Worm (Caenorhabditis elegans): ENCODE results near the gene F20D6.2.

F20D6.2 gene

ce11 chrV:8161699-8162098 is 24.1 kb upstream of the F20D6.2 start, which contains the start of gene F20D6.5:
F20D6.5 (plus strand) TSS chrV:8161957.
- peak; percentile 54 for TF ChIP-seq elt-2 (tag; optimal IDR thresholded peaks at IDR 0.05)
- no peak for TF ChIP-seq fkh-8 (tag; optimal IDR thresholded peaks at IDR 0.05)

ce11 chrV:8163199-8163598 is 22.6 kb upstream of the F20D6.2 start:
- TF ChIP-seq efl-1 (optimal IDR thresholded peaks at IDR 0.05) (no peak), efl-1 (GFP tag; optimal IDR thresholded peaks at IDR 0.05 in 1 of 2) (peak in 1 of 2 experiments; percentile 62), nhr-85 (tag) (peak; percentile 20), sox-4 (tag; optimal IDR thresholded peaks at IDR 0.05) (no peak)

ce11 chrV:8168219-8168962 is 17.4 kb upstream of the F20D6.2 start, which contains the start of gene F20D6.8:
F20D6.8 (minus strand) TSS chrV:8168269.
- TF ChIP-seq mep-1 (tag; optimal IDR thresholded peaks at IDR 0.05) (no peak), dsc-1 (tag; optimal IDR thresholded peaks at IDR 0.05) (peak; percentile 80), ama-1 (optimal IDR thresholded peaks at IDR 0.05) (no peak)

- TF ChIP-seq grh-1 (GFP tag; IDR thresholded peaks at IDR 0.05) (no peak), fkh-4 (tag; optimal IDR thresholded peaks at IDR 0.05; ENCODE audit: borderline replicate concordance) (peak; percentile 19), egl-27 (tag; optimal IDR thresholded peaks at IDR 0.05) (no peak), lsy-2 (tag; optimal IDR thresholded peaks at IDR 0.05) (no peak), xbp-1 (tag; optimal IDR thresholded peaks at IDR 0.05) (no peak), ceh-63 (GFP tag; optimal IDR thresholded peaks at IDR 0.05) (no peak), pag-3 (tag; optimal IDR thresholded peaks at IDR 0.05; ENCODE audit: borderline replicate concordance, insufficient read depth) (no peak), dsc-1 (tag; optimal IDR thresholded peaks at IDR 0.05) (peak; percentile 27), efl-1 (optimal IDR thresholded peaks at IDR 0.05) (no peak), efl-1 (GFP tag; optimal IDR thresholded peaks at IDR 0.05 in 1 of 2) (no peak), isw-1 (GFP tag; IDR thresholded peaks at IDR 0.05) (no peak), jun-1 (tag; optimal IDR thresholded peaks at IDR 0.05) (no peak), nhr-71 (tag; optimal IDR thresholded peaks at IDR 0.05) (peak; percentile 30), lir-3 (tag; optimal IDR thresholded peaks at IDR 0.05; ENCODE audit: poor library complexity) (no peak), snpc-4 (tag; optimal IDR thresholded peaks at IDR 0.05) (no peak), fkh-8 (tag; optimal IDR thresholded peaks at IDR 0.05) (no peak), mep-1 (tag; optimal IDR thresholded peaks at IDR 0.05) (no peak), unc-98 (GFP tag; IDR thresholded peaks at IDR 0.05) (no peak), nhr-47 (tag; optimal IDR thresholded peaks at IDR 0.05) (no peak), mdl-1 (tag; optimal IDR thresholded peaks at IDR 0.05) (no peak), pqm-1 (tag; optimal IDR thresholded peaks at IDR 0.05) (no peak), dpl-1 (GFP tag; optimal IDR thresholded peaks at IDR 0.05) (no peak), unc-86 (tag; optimal IDR thresholded peaks at IDR 0.05) (peak; percentile 63), sptf-1 (tag; optimal IDR thresholded peaks at IDR 0.05) (no peak), lin-13 (GFP tag; optimal IDR thresholded peaks at IDR 0.05) (no peak), aha-1 (tag; optimal IDR thresholded peaks at IDR 0.05) (no peak), unc-130 (tag; optimal IDR thresholded peaks at IDR 0.05) (no peak), Y116A8C.19 (tag; optimal IDR thresholded peaks at IDR 0.05; ENCODE audit: borderline replicate concordance) (no peak), tlp-1 (tag; optimal IDR thresholded peaks at IDR 0.05) (no peak), nhr-11 (tag; optimal IDR thresholded peaks at IDR 0.05) (no peak), F16B12.6 (tag; optimal IDR thresholded peaks at IDR 0.05) (no peak), hlh-17 (GFP tag; optimal IDR thresholded peaks at IDR 0.05; ENCODE audit: borderline replicate concordance) (no peak), egl-13 (tag; optimal IDR thresholded peaks at IDR 0.05) (peak; percentile 9), elt-2 (tag; optimal IDR thresholded peaks at IDR 0.05) (no peak), snu-23 (GFP tag; optimal IDR thresholded peaks at IDR 0.05) (no peak), mef-2 (tag; optimal IDR thresholded peaks at IDR 0.05) (no peak), ama-1 (optimal IDR thresholded peaks at IDR 0.05) (no peak)
These were observed 16.7 kb upstream of the F20D6.2 start for ce11 chrV:8169150-8169549.
